Worm (Caenorhabditis elegans) whole organism, young adult: ENCODE data around the gene C43D7.7.

Experiments used
- B0336.3 ChIP-seq: fragments of 200-800 bp; sonication (Bioruptor generic); IDR thresholded peaks from 2 replicates; pipeline ENCODE4 v1.3.6; 2022; ENCODE audit warnings: missing genetic modification characterization, missing compliant biosample characterization
- F10E7.11 ChIP-seq: sonication (generic microtip); optimal IDR thresholded peaks from 2 replicates; lab custom pipeline; 2017; ENCODE audit warnings: mild to moderate bottlenecking, missing genetic modification characterization, moderate library complexity, missing compliant biosample characterization
- F39B2.1 ChIP-seq: fragments of 200-800 bp; sonication (Bioruptor generic); IDR thresholded peaks from 2 replicates; pipeline ENCODE4 v1.3.6; 2022; ENCODE audit warnings: missing genetic modification reagents, missing genetic modification characterization, missing compliant biosample characterization
- F57C9.4 ChIP-seq: sonication (generic microtip); optimal IDR thresholded peaks from 2 replicates; lab custom pipeline; 2017; ENCODE audit warnings: mild to moderate bottlenecking, missing genetic modification characterization, missing compliant biosample characterization
- Y56A3A.18 ChIP-seq: fragments of 200-800 bp; sonication (Bioruptor generic); IDR thresholded peaks from 2 replicates; pipeline ENCODE4 v1.3.6; 2022; ENCODE audit warnings: missing genetic modification reagents, missing genetic modification characterization, missing compliant biosample characterization
- Y79H2A.3 ChIP-seq: fragments of 200-800 bp; sonication (Bioruptor generic); conservative IDR thresholded peaks from 2 replicates; pipeline ENCODE4 v1.3.6; 2022; ENCODE audit warnings: missing genetic modification reagents, missing genetic modification characterization, missing compliant biosample characterization
- ZK185.1 ChIP-seq: sonication (generic microtip); optimal IDR thresholded peaks from 2 replicates; lab custom pipeline; 2016; ENCODE audit warnings: mild to moderate bottlenecking, missing genetic modification characterization, missing compliant biosample characterization; ENCODE audit not compliant: poor library complexity, severe bottlenecking
- akir-1 ChIP-seq: fragments of 200-800 bp; sonication (Bioruptor generic); optimal IDR thresholded peaks from 2 replicates; lab custom pipeline; 2018; ENCODE audit warnings: mild to moderate bottlenecking, missing genetic modification characterization, moderate library complexity, missing compliant biosample characterization
- athp-1 ChIP-seq: sonication (generic microtip); optimal IDR thresholded peaks from 2 replicates; lab custom pipeline; 2017; ENCODE audit warnings: mild to moderate bottlenecking, missing genetic modification characterization, missing compliant biosample characterization
- cebp-2 ChIP-seq: fragments of 200-800 bp; sonication (Bioruptor generic); IDR thresholded peaks from 2 replicates; pipeline ENCODE4 v1.3.6; 2022; ENCODE audit warnings: missing genetic modification characterization, missing compliant biosample characterization
- ceh-27 ChIP-seq: fragments of 200-800 bp; sonication (Bioruptor generic); optimal IDR thresholded peaks from 2 replicates; lab custom pipeline; 2018; ENCODE audit warnings: mild to moderate bottlenecking, missing genetic modification characterization, moderate library complexity, missing compliant biosample characterization
- ceh-40 ChIP-seq: fragments of 200-800 bp; sonication (Bioruptor generic); IDR thresholded peaks from 2 replicates; pipeline ENCODE4 v1.3.6; 2022; ENCODE audit warnings: missing genetic modification characterization, missing compliant biosample characterization
- ceh-58 ChIP-seq: fragments of 200-800 bp; sonication (Bioruptor generic); IDR thresholded peaks from 2 replicates; pipeline ENCODE4 v1.3.6; 2022; ENCODE audit warnings: missing genetic modification characterization, missing compliant biosample characterization
- ekl-4 ChIP-seq: fragments of 200-800 bp; sonication (Bioruptor generic); IDR thresholded peaks from 2 replicates; pipeline ENCODE4 v1.3.6; 2022; ENCODE audit warnings: missing genetic modification reagents, missing genetic modification characterization, missing compliant biosample characterization
- hmg-1.2 ChIP-seq: fragments of 200-800 bp; sonication (Bioruptor generic); IDR thresholded peaks from 2 replicates; pipeline ENCODE4 v1.3.6; 2022; ENCODE audit warnings: missing genetic modification reagents, missing genetic modification characterization, missing compliant biosample characterization
- let-607 ChIP-seq, 2 experiments: fragments of 200-800 bp in 1 of 2; sonication (Bioruptor generic) in 1 of 2; sonication (generic microtip) in 1 of 2; optimal IDR thresholded peaks; 2 replicates each; lab custom pipeline; 2016 to 2018; ENCODE audit warnings: mild to moderate bottlenecking in 2 of 2, missing compliant biosample characterization in 2 of 2, missing genetic modification characterization in 2 of 2, moderate library complexity in 2 of 2, missing genotype in 1 of 2
- lin-40 ChIP-seq: sonication (generic microtip); optimal IDR thresholded peaks from 2 replicates; lab custom pipeline; 2016; ENCODE audit warnings: missing genetic modification characterization, mild to moderate bottlenecking, missing compliant biosample characterization, missing genotype, missing genetic modification reagents
- lir-1 ChIP-seq: fragments of 200-800 bp; sonication (Bioruptor generic); conservative IDR thresholded peaks from 2 replicates; pipeline ENCODE4 v1.3.6; 2022; ENCODE audit warnings: missing genetic modification reagents, missing genetic modification characterization, missing compliant biosample characterization
- lsl-1 ChIP-seq: fragments of 200-800 bp; sonication (Bioruptor generic); optimal IDR thresholded peaks from 2 replicates; lab custom pipeline; 2018; ENCODE audit warnings: mild to moderate bottlenecking, missing genetic modification characterization, moderate library complexity, missing compliant biosample characterization
- lsy-27 ChIP-seq: sonication (generic microtip); optimal IDR thresholded peaks from 2 replicates; lab custom pipeline; 2017; ENCODE audit warnings: missing genetic modification characterization, mild to moderate bottlenecking, missing compliant biosample characterization, antibody characterized with exemption, missing genotype, borderline replicate concordance; ENCODE audit not compliant: insufficient read depth
- madf-3 ChIP-seq: fragments of 200-800 bp; sonication (Bioruptor generic); IDR thresholded peaks from 2 replicates; pipeline ENCODE4 v1.3.6; 2022; ENCODE audit warnings: missing genetic modification reagents, missing genetic modification characterization, missing compliant biosample characterization
- madf-6 ChIP-seq: fragments of 200-800 bp; sonication (Bioruptor generic); IDR thresholded peaks from 2 replicates; pipeline ENCODE4 v1.3.6; 2022; ENCODE audit warnings: missing genetic modification reagents, missing genetic modification characterization, missing compliant biosample characterization
- mcd-1 ChIP-seq: fragments of 200-800 bp; sonication (Bioruptor generic); IDR thresholded peaks from 2 replicates; pipeline ENCODE4 v1.3.6; 2022; ENCODE audit warnings: missing genetic modification reagents, missing genetic modification characterization, missing compliant biosample characterization
- mes-4 ChIP-seq: sonication (generic microtip); optimal IDR thresholded peaks from 2 replicates; lab custom pipeline; 2016; ENCODE audit warnings: missing genotype, missing genetic modification characterization, missing compliant biosample characterization
- mxl-1 ChIP-seq: sonication (generic microtip); optimal IDR thresholded peaks from 2 replicates; lab custom pipeline; 2016; ENCODE audit warnings: missing genetic modification characterization, missing compliant biosample characterization
- nhr-120 ChIP-seq: fragments of 200-800 bp; sonication (Bioruptor generic); IDR thresholded peaks from 2 replicates; pipeline ENCODE4 v1.3.6; 2022; ENCODE audit warnings: missing genetic modification characterization, missing compliant biosample characterization
- nhr-80 ChIP-seq: sonication (generic microtip); optimal IDR thresholded peaks from 2 replicates; lab custom pipeline; 2016; ENCODE audit warnings: missing genetic modification characterization, missing compliant biosample characterization
- nhr-90 ChIP-seq: sonication (generic microtip); optimal IDR thresholded peaks from 2 replicates; lab custom pipeline; 2016; ENCODE audit warnings: missing genotype, mild to moderate bottlenecking, missing genetic modification characterization, missing compliant biosample characterization
- rpc-1 ChIP-seq, 2 experiments: fragments of 150-350 bp in 1 of 2; sonication (generic microtip) in 1 of 2; optimal IDR thresholded peaks; 2 replicates each; lab custom pipeline; 2014 to 2018; ENCODE audit warnings: missing biosample characterization in 1 of 2, missing genetic modification characterization in 1 of 2, missing genetic modification reagents in 1 of 2, missing genotype in 1 of 2
- xnd-1 ChIP-seq: sonication (generic microtip); optimal IDR thresholded peaks from 2 replicates; lab custom pipeline; 2016; ENCODE audit warnings: missing genotype, missing genetic modification reagents, missing genetic modification characterization, missing compliant biosample characterization
- zfh-2 ChIP-seq: fragments of 200-800 bp; sonication (Bioruptor generic); conservative IDR thresholded peaks from 2 replicates; pipeline ENCODE4 v1.3.6; 2022; ENCODE audit warnings: missing genetic modification reagents, missing genetic modification characterization, missing compliant biosample characterization
- zim-3 ChIP-seq: sonication (generic microtip); optimal IDR thresholded peaks from 2 replicates; lab custom pipeline; 2017; ENCODE audit warnings: mild to moderate bottlenecking, missing genetic modification characterization, moderate library complexity, missing compliant biosample characterization
- ztf-26 ChIP-seq: sonication (generic microtip); optimal IDR thresholded peaks from 2 replicates; lab custom pipeline; 2017; ENCODE audit warnings: missing genetic modification characterization, missing compliant biosample characterization
- ztf-28 ChIP-seq: fragments of 200-800 bp; sonication (Bioruptor generic); IDR thresholded peaks from 2 replicates; pipeline ENCODE4 v1.3.6; 2022; ENCODE audit warnings: missing genetic modification reagents, missing genetic modification characterization, missing compliant biosample characterization
- ztf-3 ChIP-seq: fragments of 200-800 bp; sonication (Bioruptor generic); optimal IDR thresholded peaks from 2 replicates; lab custom pipeline; 2018; ENCODE audit warnings: mild to moderate bottlenecking, missing genetic modification characterization, missing compliant biosample characterization

C43D7.7 gene

ce11 chrV:19319460-19319995, at the start of gene C43D7.7:
Gene C43D7.7 (minus strand): TSS chrV:19319510.
- TF ChIP-seq nhr-80 (tag; lab: Kevin White, UChicago) (peak; percentile 36), akir-1 (no peak)

DNA sequence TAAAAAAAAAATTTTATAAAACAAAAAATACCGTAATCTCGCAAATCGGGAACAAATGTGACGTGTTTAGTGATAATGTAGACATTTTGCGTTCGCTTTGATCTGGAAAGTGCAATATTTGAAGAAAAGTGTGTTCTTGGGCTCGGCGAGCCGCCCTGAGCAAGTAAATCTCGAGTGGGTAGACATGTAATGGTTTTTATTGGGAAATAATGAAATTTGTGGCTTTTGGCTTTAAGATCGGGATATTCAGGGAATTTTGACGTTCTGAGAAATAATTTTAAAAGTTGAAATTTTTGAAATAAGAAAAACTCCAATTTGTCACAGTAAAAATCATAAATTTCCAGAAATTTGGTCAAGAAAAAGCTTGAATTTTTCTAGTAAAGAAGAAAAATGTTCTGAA, 43.3 kb upstream of the C43D7.7 start, which contains the start of gene C14B4.2:
TSS of gene C14B4.2 (minus strand) at position 101 of the 400 bp plus-strand sequence.
- no peak for TF ChIP-seq Y56A3A.18 (GFP tag; lab: Robert Waterston, UW)
- no peak for TF ChIP-seq athp-1 (tag; lab: Kevin White, UChicago)
- TF ChIP-seq mcd-1 (GFP tag; lab: Robert Waterston, UW), result no peak
- no peak for TF ChIP-seq hmg-1.2
- no peak for TF ChIP-seq F10E7.11 (tag; lab: Kevin White, UChicago)
- no peak for TF ChIP-seq ztf-3 (GFP tag; lab: Kevin White, UChicago)
- no peak for TF ChIP-seq nhr-80 (tag; lab: Kevin White, UChicago)

DNA sequence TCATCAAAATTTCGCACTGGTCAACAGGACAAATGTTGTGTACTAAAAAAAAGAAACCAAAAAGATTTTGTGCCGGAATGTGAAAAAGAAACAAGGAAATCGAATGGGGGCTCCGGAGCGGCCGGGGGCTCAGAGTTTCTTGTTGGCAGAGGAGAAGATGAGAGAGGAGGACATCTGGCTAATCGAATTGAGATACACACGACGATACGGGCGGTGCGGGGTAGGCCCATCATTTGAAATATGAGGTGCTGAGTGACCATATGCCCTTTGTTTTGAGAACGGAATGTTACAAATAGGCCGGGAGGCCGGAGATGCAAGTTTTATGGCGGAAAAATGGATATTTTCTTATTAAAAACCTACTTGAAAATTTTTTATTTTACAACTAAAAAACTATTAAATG, 38.7 kb upstream of the C43D7.7 start:
- TF ChIP-seq zfh-2 (GFP tag; lab: Robert Waterston, UW) (0 out of 2 replicates have a peak, but pooled peaks have one; percentile 39), madf-3 (GFP tag; lab: Robert Waterston, UW) (no peak)

ce11 chrV:19356717-19357116, 37.4 kb upstream of the C43D7.7 start:
- no peak for TF ChIP-seq lir-1
- TF ChIP-seq F57C9.4 (tag; lab: Kevin White, UChicago), result no peak
- TF ChIP-seq nhr-90, result no peak
- TF ChIP-seq B0336.3 (GFP tag; lab: Robert Waterston, UW), result no peak
- TF ChIP-seq cebp-2 (GFP tag; lab: Robert Waterston, UW), result no peak
- no peak for TF ChIP-seq ceh-58 (GFP tag; lab: Robert Waterston, UW)
- TF ChIP-seq akir-1, result no peak
- TF ChIP-seq lsl-1 (GFP tag; lab: Kevin White, UChicago), result no peak
- no peak for TF ChIP-seq mes-4 (tag; lab: Kevin White, UChicago)
- no peak for TF ChIP-seq ztf-28 (GFP tag; lab: Robert Waterston, UW)
- no peak for TF ChIP-seq nhr-120 (GFP tag; lab: Robert Waterston, UW)
- no peak for TF ChIP-seq ztf-26 (tag; lab: Kevin White, UChicago)
- TF ChIP-seq mxl-1, result no peak
- no peak for TF ChIP-seq let-607 (tag; optimal IDR thresholded peaks at IDR 0.05; lab: Kevin White, UChicago)
- no peak for TF ChIP-seq zim-3
- no peak for TF ChIP-seq madf-6 (GFP tag; lab: Robert Waterston, UW)
- no peak for TF ChIP-seq xnd-1 (tag; lab: Kevin White, UChicago)
- TF ChIP-seq, all 124 proteins: peak for 0

- TF ChIP-seq ceh-27 (GFP tag; lab: Kevin White, UChicago) (no peak), ekl-4 (GFP tag; lab: Robert Waterston, UW) (no peak), let-607 (tag; optimal IDR thresholded peaks at IDR 0.05; lab: Kevin White, UChicago) (no peak), ceh-40 (GFP tag; lab: Robert Waterston, UW) (no peak), ztf-3 (GFP tag; lab: Kevin White, UChicago) (no peak), nhr-120 (GFP tag; lab: Robert Waterston, UW) (0 out of 2 replicates have a peak, but pooled peaks have one; percentile 10), hmg-1.2 (no peak), ZK185.1 (no peak), rpc-1 (optimal IDR thresholded peaks at IDR 0.05; lab: Kevin White, UChicago) (no peak), rpc-1 (tag; optimal IDR thresholded peaks at IDR 0.05; lab: Kevin White, UChicago) (peak; percentile 56), F39B2.1 (no peak), Y79H2A.3 (GFP tag; lab: Robert Waterston, UW) (no peak), lin-40 (tag; lab: Kevin White, UChicago) (no peak), F10E7.11 (tag; lab: Kevin White, UChicago) (no peak), lsy-27 (no peak)
These were observed 35.9 kb upstream of the C43D7.7 start for ce11 chrV:19355219-19355618.
